2 fruit fly cellular contexts compared by ENCODE assay signal in genomic region chr3R:16719570-16720311, dm6.
TF ChIP-seq lines count a peak whose summit lies in the region.

No protein-coding gene starts in this region.

- no peak for TF ChIP-seq CTCF in whole organism, embryonic (GFP tag; optimal IDR thresholded peaks at IDR 0.05; lab: Kevin White, UChicago)

TF ChIP-seq in whole organism, embryonic, 481 proteins besides CTCF, POLR2A, EP300 and RAD21:
- TF ChIP-seq Trl (optimal IDR thresholded peaks at IDR 0.05; lab: Kevin White, UChicago) (peak; percentile 80 to 84), Trl (GFP tag; optimal IDR thresholded peaks at IDR 0.05; lab: Kevin White, UChicago) (no peak), crp (GFP tag; optimal IDR thresholded peaks at IDR 0.05; lab: Kevin White, UChicago) (peak in 1 of 2 experiments; percentile 41), kni (GFP tag; optimal IDR thresholded peaks at IDR 0.05; lab: Kevin White, UChicago) (peak; percentile 89), cg (GFP tag; optimal IDR thresholded peaks at IDR 0.05; lab: Kevin White, UChicago) (peak; percentile 58), tna (GFP tag; IDR thresholded peaks at IDR 0.05; lab: Robert Waterston, UW; ENCODE audit: partially characterized antibody) (no peak), abd-A (tag; optimal IDR thresholded peaks at IDR 0.05; lab: Kevin White, UChicago) (peak; percentile 54), z (GFP tag; IDR thresholded peaks at IDR 0.05; lab: Robert Waterston, UW) (peak; percentile 83), D (optimal IDR thresholded peaks at IDR 0.05; lab: Kevin White, UChicago) (peak; percentile 22), D (GFP tag; optimal IDR thresholded peaks at IDR 0.05; lab: Kevin White, UChicago) (no peak), CG13287 (GFP tag; IDR thresholded peaks at IDR 0.05; lab: Robert Waterston, UW; ENCODE audit: partially characterized antibody) (peak; percentile 12; the same call in 1 of the 2 replicates), Awh (GFP tag; IDR thresholded peaks at IDR 0.05; lab: Robert Waterston, UW) (peak; percentile 12; the same call in 1 of the 2 replicates), oc (tag; optimal IDR thresholded peaks at IDR 0.05; lab: Kevin White, UChicago) (peak; percentile 26), CG18011 (GFP tag; optimal IDR thresholded peaks at IDR 0.05; lab: Kevin White, UChicago) (peak; percentile 86), CG12769 (tag; optimal IDR thresholded peaks at IDR 0.05; lab: Kevin White, UChicago) (peak; percentile 74), caup (GFP tag; optimal IDR thresholded peaks at IDR 0.05; lab: Kevin White, UChicago; ENCODE audit: severe bottlenecking) (no peak), tx (GFP tag; optimal IDR thresholded peaks at IDR 0.05; lab: Kevin White, UChicago) (no peak), Nf-YB (GFP tag; optimal IDR thresholded peaks at IDR 0.05; lab: Kevin White, UChicago) (peak; percentile 84), sens (GFP tag; lab: Kevin White, UChicago) (peak; percentile 78), Usf (GFP tag; optimal IDR thresholded peaks at IDR 0.05; lab: Kevin White, UChicago) (no peak), insv (GFP tag; optimal IDR thresholded peaks at IDR 0.05; lab: Kevin White, UChicago) (peak; percentile 88 to 99), pros (GFP tag; optimal IDR thresholded peaks at IDR 0.05; lab: Kevin White, UChicago) (peak; percentile 71), yki (optimal IDR thresholded peaks at IDR 0.05; lab: Kevin White, UChicago) (peak; percentile 74), zen (tag; optimal IDR thresholded peaks at IDR 0.05; lab: Kevin White, UChicago) (peak; percentile 87), Nf-YC (tag; optimal IDR thresholded peaks at IDR 0.05; lab: Kevin White, UChicago) (peak; percentile 42), sd (tag; optimal IDR thresholded peaks at IDR 0.05; lab: Kevin White, UChicago) (peak; percentile 84), CG15479 (GFP tag; optimal IDR thresholded peaks at IDR 0.05; lab: Kevin White, UChicago) (peak; percentile 22), CG10654 (GFP tag; optimal IDR thresholded peaks at IDR 0.05; lab: Kevin White, UChicago) (no peak), zen2 (GFP tag; IDR thresholded peaks at IDR 0.05; lab: Robert Waterston, UW; ENCODE audit: partially characterized antibody) (0 out of 3 replicates have a peak, but pooled peaks have one; percentile 30), repo (GFP tag; optimal IDR thresholded peaks at IDR 0.05; lab: Kevin White, UChicago) (no peak), Dek (tag; optimal IDR thresholded peaks at IDR 0.05; lab: Kevin White, UChicago) (no peak), grn (GFP tag; optimal IDR thresholded peaks at IDR 0.05; lab: Kevin White, UChicago) (peak; percentile 74)

TF ChIP-seq in whole organism, prepupa, 60 proteins besides CTCF, POLR2A, EP300 and RAD21:
- TF ChIP-seq salr (GFP tag; optimal IDR thresholded peaks at IDR 0.05; lab: Kevin White, UChicago), result no peak
- TF ChIP-seq Eip78C (GFP tag; lab: Kevin White, UChicago), result peak; percentile 10
- TF ChIP-seq CG15336 (GFP tag; IDR thresholded peaks at IDR 0.05; lab: Robert Waterston, UW), result no peak
- TF ChIP-seq CG11902 (GFP tag; optimal IDR thresholded peaks at IDR 0.05; lab: Kevin White, UChicago), result no peak
- no peak for TF ChIP-seq CG8632 (GFP tag; optimal IDR thresholded peaks at IDR 0.05; lab: Kevin White, UChicago)
- TF ChIP-seq svp (GFP tag; lab: Kevin White, UChicago), result peak; percentile 19
- no peak for TF ChIP-seq CG34406 (GFP tag; optimal IDR thresholded peaks at IDR 0.05; lab: Kevin White, UChicago)
- no peak for TF ChIP-seq Sox15 (GFP tag; optimal IDR thresholded peaks at IDR 0.05; lab: Kevin White, UChicago)
- no peak for TF ChIP-seq dac (GFP tag; optimal IDR thresholded peaks at IDR 0.05; lab: Kevin White, UChicago)
